Worm (Caenorhabditis elegans) whole organism, mixed stage, embryonic: ENCODE data around the gene D1025.10.
A peak's percentile ranks its signal among the peaks of the same experiment; 100 is the strongest.

Experiments
- M03D4.4 ChIP-seq: sonication (generic microtip); optimal IDR thresholded peaks from 2 replicates; lab custom pipeline; 2017; ENCODE audit warnings: mild to moderate bottlenecking, missing genetic modification characterization, missing compliant biosample characterization
- bed-3 ChIP-seq: fragments of 200-800 bp; sonication (Bioruptor generic); optimal IDR thresholded peaks from 3 replicates; lab custom pipeline; 2018; ENCODE audit warnings: mild to moderate bottlenecking, missing genetic modification characterization, moderate library complexity, missing compliant biosample characterization
- blmp-1 ChIP-seq: fragments of 150-350 bp; optimal IDR thresholded peaks from 2 replicates; lab custom pipeline; 2014; ENCODE audit warnings: missing biosample characterization, missing genetic modification characterization
- ceh-39 ChIP-seq: fragments of 150-350 bp; optimal IDR thresholded peaks from 2 replicates; lab custom pipeline; 2014; ENCODE audit warnings: missing biosample characterization, missing genetic modification characterization
- ceh-43 ChIP-seq: fragments of 200-800 bp; sonication (Bioruptor generic); optimal IDR thresholded peaks from 2 replicates; lab custom pipeline; 2018; ENCODE audit warnings: mild to moderate bottlenecking, missing genetic modification characterization, moderate library complexity, missing compliant biosample characterization
- ceh-83 ChIP-seq: fragments of 200-800 bp; sonication (Bioruptor generic); optimal IDR thresholded peaks from 2 replicates; lab custom pipeline; 2018; ENCODE audit warnings: mild to moderate bottlenecking, missing genetic modification characterization, missing compliant biosample characterization
- ces-1 ChIP-seq: fragments of 150-350 bp; optimal IDR thresholded peaks from 2 replicates; lab custom pipeline; 2014; ENCODE audit warnings: missing biosample characterization, missing genetic modification reagents, missing genetic modification characterization
- cnd-1 ChIP-seq: fragments of 200-800 bp; sonication (Bioruptor generic); optimal IDR thresholded peaks from 2 replicates; lab custom pipeline; 2018; ENCODE audit warnings: mild to moderate bottlenecking, missing genetic modification characterization, missing compliant biosample characterization
- drap-1 ChIP-seq: fragments of 200-800 bp; sonication (Bioruptor generic); optimal IDR thresholded peaks from 3 replicates; lab custom pipeline; 2018; ENCODE audit warnings: mild to moderate bottlenecking, missing genetic modification characterization, missing compliant biosample characterization
- elt-1 ChIP-seq: sonication (generic microtip); optimal IDR thresholded peaks from 2 replicates; lab custom pipeline; 2017; ENCODE audit warnings: missing genetic modification characterization, mild to moderate bottlenecking, missing compliant biosample characterization, antibody characterized with exemption, moderate library complexity, borderline replicate concordance; ENCODE audit not compliant: insufficient read depth
- elt-3 ChIP-seq: fragments of 150-350 bp; optimal IDR thresholded peaks from 2 replicates; lab custom pipeline; 2014; ENCODE audit warnings: missing biosample characterization, missing genetic modification characterization
- flh-1 ChIP-seq: fragments of 200-800 bp; sonication (Bioruptor generic); optimal IDR thresholded peaks from 2 replicates; lab custom pipeline; 2018; ENCODE audit warnings: mild to moderate bottlenecking, missing genetic modification characterization, moderate library complexity, missing compliant biosample characterization
- ham-2 ChIP-seq: fragments of 200-800 bp; sonication (Bioruptor generic); optimal IDR thresholded peaks from 2 replicates; lab custom pipeline; 2018; ENCODE audit warnings: mild to moderate bottlenecking, missing genetic modification characterization, missing compliant biosample characterization
- hlh-1 ChIP-seq: fragments of 150-350 bp; optimal IDR thresholded peaks from 2 replicates; lab custom pipeline; 2014; ENCODE audit warnings: missing biosample characterization, missing genetic modification reagents, missing genetic modification characterization
- lin-13 ChIP-seq: fragments of 150-350 bp; optimal IDR thresholded peaks from 2 replicates; lab custom pipeline; 2014; ENCODE audit warnings: missing biosample characterization, missing genetic modification characterization
- lin-32 ChIP-seq: fragments of 200-800 bp; sonication (Bioruptor generic); optimal IDR thresholded peaks from 2 replicates; lab custom pipeline; 2018; ENCODE audit warnings: mild to moderate bottlenecking, missing genetic modification characterization, missing compliant biosample characterization
- lsy-2 ChIP-seq: fragments of 150-350 bp; optimal IDR thresholded peaks from 2 replicates; lab custom pipeline; 2014; ENCODE audit warnings: missing biosample characterization, missing genetic modification characterization
- mab-5 ChIP-seq: fragments of 150-350 bp; optimal IDR thresholded peaks from 2 replicates; lab custom pipeline; 2014; ENCODE audit warnings: missing biosample characterization, missing genetic modification characterization
- mep-1 ChIP-seq: fragments of 150-350 bp; optimal IDR thresholded peaks from 2 replicates; lab custom pipeline; 2017; ENCODE audit warnings: missing biosample characterization, missing genetic modification reagents, missing genetic modification characterization, inconsistent platforms
- mls-2 ChIP-seq: sonication (generic microtip); optimal IDR thresholded peaks from 2 replicates; lab custom pipeline; 2016; ENCODE audit warnings: mild to moderate bottlenecking, missing genetic modification characterization, moderate library complexity, missing compliant biosample characterization
- nhr-12 ChIP-seq: fragments of 150-350 bp; optimal IDR thresholded peaks from 2 replicates; lab custom pipeline; 2014; ENCODE audit warnings: missing biosample characterization, missing genetic modification characterization
- nhr-2 ChIP-seq: fragments of 150-350 bp; optimal IDR thresholded peaks from 2 replicates; lab custom pipeline; 2014; ENCODE audit warnings: missing biosample characterization, missing genetic modification characterization
- nhr-237 ChIP-seq: fragments of 150-350 bp; optimal IDR thresholded peaks from 2 replicates; lab custom pipeline; 2014; ENCODE audit warnings: missing biosample characterization, missing genetic modification characterization
- nhr-28 ChIP-seq: fragments of 150-350 bp; optimal IDR thresholded peaks from 2 replicates; lab custom pipeline; 2014; ENCODE audit warnings: missing biosample characterization, missing genetic modification characterization
- nhr-76 ChIP-seq: sonication (generic microtip); optimal IDR thresholded peaks from 2 replicates; lab custom pipeline; 2017; ENCODE audit warnings: missing biosample characterization, missing genetic modification characterization
- pha-4 ChIP-seq: fragments of 150-350 bp; optimal IDR thresholded peaks from 2 replicates; lab custom pipeline; 2018; ENCODE audit warnings: missing biosample characterization, missing genetic modification reagents, missing genetic modification characterization
- sem-2 ChIP-seq: fragments of 200-800 bp; sonication (Bioruptor generic); optimal IDR thresholded peaks from 2 replicates; lab custom pipeline; 2018; ENCODE audit warnings: mild to moderate bottlenecking, missing genetic modification characterization, missing compliant biosample characterization
- snpc-4 ChIP-seq: fragments of 150-350 bp; optimal IDR thresholded peaks from 2 replicates; lab custom pipeline; 2014; ENCODE audit warnings: missing biosample characterization, missing genetic modification characterization
- sptf-1 ChIP-seq: sonication (generic microtip); optimal IDR thresholded peaks from 2 replicates; lab custom pipeline; 2017; ENCODE audit warnings: mild to moderate bottlenecking, missing genetic modification characterization, moderate library complexity, missing compliant biosample characterization
- tbx-8 ChIP-seq: fragments of 200-800 bp; sonication (Bioruptor generic); optimal IDR thresholded peaks from 2 replicates; lab custom pipeline; 2018; ENCODE audit warnings: mild to moderate bottlenecking, missing genetic modification characterization, moderate library complexity, missing compliant biosample characterization
- unc-120 ChIP-seq: sonication (generic microtip); optimal IDR thresholded peaks from 2 replicates; lab custom pipeline; 2017; ENCODE audit warnings: missing genetic modification characterization, missing compliant biosample characterization; ENCODE audit not compliant: poor library complexity, severe bottlenecking
- unc-39 ChIP-seq: fragments of 150-350 bp; optimal IDR thresholded peaks from 2 replicates; lab custom pipeline; 2014; ENCODE audit warnings: missing biosample characterization, missing genetic modification characterization
- unc-62 ChIP-seq: fragments of 150-350 bp; optimal IDR thresholded peaks from 2 replicates; lab custom pipeline; 2014; ENCODE audit warnings: missing biosample characterization, missing genetic modification reagents, missing genetic modification characterization
- zip-8 ChIP-seq: fragments of 150-350 bp; optimal IDR thresholded peaks from 2 replicates; lab custom pipeline; 2014; ENCODE audit warnings: missing biosample characterization, missing genetic modification characterization
- ztf-11 ChIP-seq: fragments of 150-350 bp; optimal IDR thresholded peaks from 2 replicates; lab custom pipeline; 2014; ENCODE audit warnings: missing biosample characterization, missing genetic modification characterization

D1025.10 gene

ce11 chrX:14481637-14482036 lies 35.0 kb upstream of the D1025.10 start:
- TF ChIP-seq unc-62 = no peak
- no peak for TF ChIP-seq zip-8 (tag; lab: Kevin White, UChicago)
- TF ChIP-seq lin-13 (tag; lab: Kevin White, UChicago) = no peak
- TF ChIP-seq unc-120 (tag; lab: Kevin White, UChicago) = no peak
- no peak for TF ChIP-seq mep-1 (tag; lab: Kevin White, UChicago)
- no peak for TF ChIP-seq blmp-1 (tag; lab: Kevin White, UChicago)
- TF ChIP-seq snpc-4 (tag; lab: Kevin White, UChicago) = no peak
- TF ChIP-seq ceh-39 = no peak
- no peak for TF ChIP-seq tbx-8 (GFP tag; lab: Kevin White, UChicago)
- no peak for TF ChIP-seq sem-2
- no peak for TF ChIP-seq mls-2
- no peak for TF ChIP-seq ztf-11 (tag; lab: Kevin White, UChicago)
- TF ChIP-seq nhr-2 = no peak
- no peak for TF ChIP-seq hlh-1 (tag; lab: Kevin White, UChicago)
- no peak for TF ChIP-seq ces-1 (GFP tag; lab: Kevin White, UChicago)
- TF ChIP-seq nhr-76 (tag; lab: Kevin White, UChicago) = no peak
- TF ChIP-seq M03D4.4 (tag; lab: Kevin White, UChicago) = no peak
- TF ChIP-seq ceh-83 = no peak

ce11 chrX:14484827-14485226 lies 31.8 kb upstream of the D1025.10 start, which contains the start of gene M163.8:
M163.8 (plus strand) TSS chrX:14485127.
- TF ChIP-seq unc-39 = no peak
- TF ChIP-seq mls-2 = no peak
- no peak for TF ChIP-seq flh-1
- TF ChIP-seq ceh-43 (GFP tag; lab: Kevin White, UChicago) = no peak
- no peak for TF ChIP-seq nhr-76 (tag; lab: Kevin White, UChicago)
- no peak for TF ChIP-seq hlh-1 (tag; lab: Kevin White, UChicago)
- no peak for TF ChIP-seq lin-13 (tag; lab: Kevin White, UChicago)
- no peak for TF ChIP-seq zip-8 (tag; lab: Kevin White, UChicago)
- TF ChIP-seq lin-32 (GFP tag; lab: Kevin White, UChicago) = no peak
- no peak for TF ChIP-seq nhr-237 (tag; lab: Kevin White, UChicago)
- TF ChIP-seq unc-62 = no peak
- TF ChIP-seq tbx-8 (GFP tag; lab: Kevin White, UChicago) = no peak
- no peak for TF ChIP-seq ces-1 (GFP tag; lab: Kevin White, UChicago)
- no peak for TF ChIP-seq mab-5 (tag; lab: Kevin White, UChicago)
- no peak for TF ChIP-seq snpc-4 (tag; lab: Kevin White, UChicago)
- no peak for TF ChIP-seq bed-3 (GFP tag; lab: Kevin White, UChicago)
- TF ChIP-seq, all 35 proteins: peak for 0

- TF ChIP-seq nhr-2 = peak; percentile 92
- no peak for TF ChIP-seq nhr-237 (tag; lab: Kevin White, UChicago)
- no peak for TF ChIP-seq drap-1 (GFP tag; lab: Kevin White, UChicago)
- peak; percentile 80 for TF ChIP-seq ceh-43 (GFP tag; lab: Kevin White, UChicago)
- no peak for TF ChIP-seq elt-3
- no peak for TF ChIP-seq M03D4.4 (tag; lab: Kevin White, UChicago)
- peak; percentile 67 for TF ChIP-seq mls-2
- peak; percentile 26 for TF ChIP-seq ztf-11 (tag; lab: Kevin White, UChicago)
- no peak for TF ChIP-seq bed-3 (GFP tag; lab: Kevin White, UChicago)
- peak; percentile 97 for TF ChIP-seq zip-8 (tag; lab: Kevin White, UChicago)
- TF ChIP-seq ceh-39 = peak; percentile 58
- peak; percentile 97 for TF ChIP-seq cnd-1 (tag; lab: Kevin White, UChicago)
- TF ChIP-seq unc-62 = peak; percentile 41
- TF ChIP-seq mep-1 (tag; lab: Kevin White, UChicago) = peak; percentile 43
- peak; percentile 82 for TF ChIP-seq hlh-1 (tag; lab: Kevin White, UChicago)
- TF ChIP-seq lin-32 (GFP tag; lab: Kevin White, UChicago) = peak; percentile 90
Observed at ce11 chrX:14486503-14486902, 30.2 kb upstream of the D1025.10 start.

- TF ChIP-seq flh-1 = no peak
- peak; percentile 40 for TF ChIP-seq elt-1
- no peak for TF ChIP-seq nhr-237 (tag; lab: Kevin White, UChicago)
- TF ChIP-seq nhr-28 (tag; lab: Kevin White, UChicago) = no peak
- no peak for TF ChIP-seq nhr-76 (tag; lab: Kevin White, UChicago)
- no peak for TF ChIP-seq tbx-8 (GFP tag; lab: Kevin White, UChicago)
- TF ChIP-seq unc-120 (tag; lab: Kevin White, UChicago) = no peak
- TF ChIP-seq nhr-12 = no peak
- no peak for TF ChIP-seq elt-3
- TF ChIP-seq unc-62 = peak; percentile 28
- no peak for TF ChIP-seq sem-2
- no peak for TF ChIP-seq hlh-1 (tag; lab: Kevin White, UChicago)
- TF ChIP-seq mab-5 (tag; lab: Kevin White, UChicago) = peak; percentile 13
- no peak for TF ChIP-seq sptf-1 (tag; lab: Kevin White, UChicago)
- no peak for TF ChIP-seq mep-1 (tag; lab: Kevin White, UChicago)
- TF ChIP-seq ceh-39 = no peak
- TF ChIP-seq ceh-43 (GFP tag; lab: Kevin White, UChicago) = no peak
- TF ChIP-seq ces-1 (GFP tag; lab: Kevin White, UChicago) = peak; percentile 94
- TF ChIP-seq blmp-1 (tag; lab: Kevin White, UChicago) = no peak
- TF ChIP-seq mls-2 = peak; percentile 26
- no peak for TF ChIP-seq M03D4.4 (tag; lab: Kevin White, UChicago)
- TF ChIP-seq cnd-1 (tag; lab: Kevin White, UChicago) = peak; percentile 74
- no peak for TF ChIP-seq nhr-2
- TF ChIP-seq ztf-11 (tag; lab: Kevin White, UChicago) = no peak
- no peak for TF ChIP-seq ceh-83
- TF ChIP-seq ham-2 (GFP tag; lab: Kevin White, UChicago) = no peak
- no peak for TF ChIP-seq lsy-2 (tag; lab: Kevin White, UChicago)
- TF ChIP-seq zip-8 (tag; lab: Kevin White, UChicago) = no peak
- TF ChIP-seq unc-39 = no peak
- no peak for TF ChIP-seq lin-32 (GFP tag; lab: Kevin White, UChicago)
- no peak for TF ChIP-seq bed-3 (GFP tag; lab: Kevin White, UChicago)
- no peak for TF ChIP-seq drap-1 (GFP tag; lab: Kevin White, UChicago)
- no peak for TF ChIP-seq pha-4 (tag; lab: Kevin White, UChicago)
- TF ChIP-seq lin-13 (tag; lab: Kevin White, UChicago) = no peak
- no peak for TF ChIP-seq snpc-4 (tag; lab: Kevin White, UChicago)
Observed at ce11 chrX:14487333-14487732, 29.3 kb upstream of the D1025.10 start.
